Worm (Caenorhabditis elegans) whole organism, late embryonic: ENCODE measurements around the gene zipt-7.1.
A peak's percentile ranks its signal among the peaks of the same experiment; 100 is the strongest.

Experiments
- F13H6.1 ChIP-seq: sonication (generic microtip); optimal IDR thresholded peaks from 2 replicates; lab custom pipeline; 2016; ENCODE audit warnings: missing genetic modification characterization, missing compliant biosample characterization
- K02D7.2 ChIP-seq: sonication (generic microtip); optimal IDR thresholded peaks from 2 replicates; lab custom pipeline; 2017; ENCODE audit warnings: mild to moderate bottlenecking, missing genetic modification characterization, missing compliant biosample characterization
- T23F11.4 ChIP-seq: fragments of 200-800 bp; sonication (Bioruptor generic); optimal IDR thresholded peaks from 2 replicates; lab custom pipeline; 2018; ENCODE audit warnings: mild to moderate bottlenecking, missing genetic modification characterization, missing compliant biosample characterization
- Y22D7AL.16 ChIP-seq: sonication (generic microtip); optimal IDR thresholded peaks from 2 replicates; lab custom pipeline; 2016; ENCODE audit warnings: missing genetic modification characterization, missing compliant biosample characterization
- ahr-1 ChIP-seq: sonication (generic microtip); optimal IDR thresholded peaks from 2 replicates; lab custom pipeline; 2016; ENCODE audit warnings: missing genetic modification characterization, missing compliant biosample characterization
- ama-1 ChIP-seq: fragments of 150-350 bp; optimal IDR thresholded peaks from 2 replicates; lab custom pipeline; 2014
- ceh-14 ChIP-seq: sonication (generic microtip); optimal IDR thresholded peaks from 2 replicates; lab custom pipeline; 2016; ENCODE audit warnings: missing genotype, missing genetic modification characterization, missing compliant biosample characterization
- ceh-18 ChIP-seq: sonication (generic microtip); optimal IDR thresholded peaks from 2 replicates; lab custom pipeline; 2016; ENCODE audit warnings: missing genetic modification characterization, missing compliant biosample characterization
- ceh-19 ChIP-seq: fragments of 200-800 bp; sonication (Bioruptor generic); optimal IDR thresholded peaks from 2 replicates; lab custom pipeline; 2018; ENCODE audit warnings: mild to moderate bottlenecking, missing genetic modification characterization, missing compliant biosample characterization
- ceh-22 ChIP-seq: sonication (generic microtip); optimal IDR thresholded peaks from 2 replicates; lab custom pipeline; 2017; ENCODE audit warnings: missing biosample characterization, missing genetic modification characterization
- ceh-24 ChIP-seq: sonication (generic microtip); optimal IDR thresholded peaks from 2 replicates; lab custom pipeline; 2016; ENCODE audit warnings: mild to moderate bottlenecking, missing genetic modification characterization, missing compliant biosample characterization
- ceh-31 ChIP-seq: sonication (generic microtip); optimal IDR thresholded peaks from 2 replicates; lab custom pipeline; 2016; ENCODE audit warnings: missing genetic modification characterization, missing compliant biosample characterization
- ceh-45 ChIP-seq: fragments of 200-800 bp; sonication (Bioruptor generic); IDR thresholded peaks from 2 replicates; pipeline ENCODE4 v1.3.6; 2022; ENCODE audit warnings: missing genetic modification reagents, missing genetic modification characterization, missing compliant biosample characterization
- ceh-6 ChIP-seq: fragments of 200-800 bp; sonication (Bioruptor generic); optimal IDR thresholded peaks from 2 replicates; lab custom pipeline; 2018; ENCODE audit warnings: mild to moderate bottlenecking, missing genetic modification characterization, missing compliant biosample characterization
- ceh-9 ChIP-seq: sonication (generic microtip); optimal IDR thresholded peaks from 2 replicates; lab custom pipeline; 2016; ENCODE audit warnings: mild to moderate bottlenecking, missing genetic modification characterization, inconsistent platforms, missing compliant biosample characterization
- dmd-4 ChIP-seq: sonication (generic microtip); optimal IDR thresholded peaks from 2 replicates; lab custom pipeline; 2016; ENCODE audit warnings: borderline replicate concordance, missing genetic modification characterization, missing compliant biosample characterization
- elt-4 ChIP-seq: sonication (generic microtip); optimal IDR thresholded peaks from 2 replicates; lab custom pipeline; 2016; ENCODE audit warnings: missing genetic modification characterization, missing compliant biosample characterization
- ets-4 ChIP-seq: sonication (generic microtip); optimal IDR thresholded peaks from 2 replicates; lab custom pipeline; 2016; ENCODE audit warnings: missing genetic modification characterization, missing compliant biosample characterization
- fax-1 ChIP-seq: sonication (generic microtip); optimal IDR thresholded peaks from 2 replicates; lab custom pipeline; 2016; ENCODE audit warnings: missing genotype, missing genetic modification characterization, missing compliant biosample characterization
- fkh-6 ChIP-seq: sonication (generic microtip); optimal IDR thresholded peaks from 2 replicates; lab custom pipeline; 2016; ENCODE audit warnings: missing genetic modification characterization, missing compliant biosample characterization
- gmeb-2 ChIP-seq: sonication (generic microtip); optimal IDR thresholded peaks from 2 replicates; lab custom pipeline; 2016; ENCODE audit warnings: missing genetic modification characterization, inconsistent platforms, missing compliant biosample characterization
- hlh-30 ChIP-seq: sonication (generic microtip); optimal IDR thresholded peaks from 2 replicates; lab custom pipeline; 2017; ENCODE audit warnings: antibody characterized with exemption, missing genetic modification characterization, missing compliant biosample characterization; ENCODE audit not compliant: insufficient read depth
- hlh-6 ChIP-seq: sonication (generic microtip); optimal IDR thresholded peaks from 2 replicates; lab custom pipeline; 2016; ENCODE audit warnings: missing genotype, missing genetic modification characterization, missing compliant biosample characterization
- lim-6 ChIP-seq: sonication (generic microtip); optimal IDR thresholded peaks from 2 replicates; lab custom pipeline; 2016; ENCODE audit warnings: missing genetic modification characterization, missing compliant biosample characterization
- lin-11 ChIP-seq: fragments of 200-800 bp; sonication (Bioruptor generic); optimal IDR thresholded peaks from 2 replicates; lab custom pipeline; 2018; ENCODE audit warnings: mild to moderate bottlenecking, missing genetic modification characterization, missing compliant biosample characterization
- madf-2 ChIP-seq: sonication (generic microtip); optimal IDR thresholded peaks from 2 replicates; lab custom pipeline; 2017; ENCODE audit warnings: missing genetic modification characterization, missing compliant biosample characterization
- nhr-11 ChIP-seq: fragments of 150-350 bp; optimal IDR thresholded peaks from 2 replicates; lab custom pipeline; 2014; ENCODE audit warnings: missing biosample characterization, missing genetic modification characterization
- odd-2 ChIP-seq: sonication (generic microtip); optimal IDR thresholded peaks from 2 replicates; lab custom pipeline; 2017; ENCODE audit warnings: antibody characterized with exemption, mild to moderate bottlenecking, missing genetic modification characterization, missing compliant biosample characterization
- pat-9 ChIP-seq: fragments of 200-800 bp; sonication (Bioruptor generic); optimal IDR thresholded peaks from 2 replicates; lab custom pipeline; 2018; ENCODE audit warnings: mild to moderate bottlenecking, missing genetic modification characterization, moderate library complexity, missing compliant biosample characterization
- pax-1 ChIP-seq: fragments of 150-350 bp; optimal IDR thresholded peaks from 2 replicates; lab custom pipeline; 2014; ENCODE audit warnings: missing biosample characterization, missing genetic modification characterization
- pha-2 ChIP-seq: sonication (generic microtip); optimal IDR thresholded peaks from 2 replicates; lab custom pipeline; 2017; ENCODE audit warnings: mild to moderate bottlenecking, missing genetic modification characterization, missing compliant biosample characterization
- pha-4 ChIP-seq: fragments of 150-350 bp; optimal IDR thresholded peaks from 2 replicates; lab custom pipeline; 2018; ENCODE audit warnings: missing biosample characterization, missing genetic modification reagents, missing genetic modification characterization
- pros-1 ChIP-seq: fragments of 150-350 bp; optimal IDR thresholded peaks from 2 replicates; lab custom pipeline; 2014; ENCODE audit warnings: missing biosample characterization, missing genetic modification reagents, missing genetic modification characterization
- sox-2 ChIP-seq: fragments of 200-800 bp; sonication (Bioruptor generic); IDR thresholded peaks from 2 replicates; pipeline ENCODE4 v1.3.6; 2022; ENCODE audit warnings: missing genetic modification reagents, missing genetic modification characterization, missing compliant biosample characterization
- sox-4 ChIP-seq: sonication (generic microtip); optimal IDR thresholded peaks from 2 replicates; lab custom pipeline; 2017; ENCODE audit warnings: mild to moderate bottlenecking, missing genetic modification characterization, inconsistent platforms, missing compliant biosample characterization
- tbx-7 ChIP-seq: sonication (generic microtip); optimal IDR thresholded peaks from 2 replicates; lab custom pipeline; 2016; ENCODE audit warnings: missing genotype, missing genetic modification characterization, missing compliant biosample characterization
- unc-42 ChIP-seq: sonication (generic microtip); optimal IDR thresholded peaks from 2 replicates; lab custom pipeline; 2016; ENCODE audit warnings: missing genotype, missing genetic modification characterization, missing compliant biosample characterization
- unc-55 ChIP-seq: sonication (generic microtip); optimal IDR thresholded peaks from 2 replicates; lab custom pipeline; 2017; ENCODE audit warnings: missing biosample characterization, missing genetic modification reagents, missing genetic modification characterization
- zip-5 ChIP-seq: sonication (generic microtip); optimal IDR thresholded peaks from 2 replicates; lab custom pipeline; 2016; ENCODE audit warnings: missing genetic modification characterization, missing compliant biosample characterization
- ztf-16 ChIP-seq: sonication (generic microtip); optimal IDR thresholded peaks from 2 replicates; lab custom pipeline; 2017; ENCODE audit warnings: missing genetic modification characterization, missing compliant biosample characterization

Gene zipt-7.1

ce11 chrIV:17268628-17269027 is 19.3 kb downstream of the zipt-7.1 start (continued):
- no peak for TF ChIP-seq odd-2 (tag; lab: Kevin White, UChicago)
- no peak for TF ChIP-seq hlh-30 (tag; lab: Kevin White, UChicago)
- no peak for TF ChIP-seq sox-2 (GFP tag; lab: Robert Waterston, UW)
- TF ChIP-seq madf-2 (tag; lab: Kevin White, UChicago): no peak
- TF ChIP-seq dmd-4 (tag; lab: Kevin White, UChicago): no peak
- TF ChIP-seq Y22D7AL.16 (tag; lab: Kevin White, UChicago): no peak
- no peak for TF ChIP-seq ceh-45 (GFP tag; lab: Robert Waterston, UW)
- peak; percentile 44 for TF ChIP-seq ceh-18
- no peak for TF ChIP-seq K02D7.2 (tag; lab: Kevin White, UChicago)
- no peak for TF ChIP-seq hlh-6 (tag; lab: Kevin White, UChicago)
- peak; percentile 74 for TF ChIP-seq fkh-6 (tag; lab: Kevin White, UChicago)
- TF ChIP-seq unc-55 (GFP tag; lab: Kevin White, UChicago): peak; percentile 84
- TF ChIP-seq ceh-14: peak; percentile 48
- no peak for TF ChIP-seq nhr-11 (tag; lab: Kevin White, UChicago)
- TF ChIP-seq pha-4: no peak

ce11 chrIV:17268069-17268468 is 19.9 kb downstream of the zipt-7.1 start:
- TF ChIP-seq pat-9 (no peak), sox-4 (no peak), gmeb-2 (tag; lab: Kevin White, UChicago) (no peak), ets-4 (tag; lab: Kevin White, UChicago) (no peak), F13H6.1 (tag; lab: Kevin White, UChicago) (no peak), pax-1 (tag; lab: Kevin White, UChicago) (no peak), odd-2 (tag; lab: Kevin White, UChicago) (no peak), lim-6 (tag; lab: Kevin White, UChicago) (no peak), ceh-18 (no peak), T23F11.4 (no peak), sox-2 (GFP tag; lab: Robert Waterston, UW) (no peak), ceh-24 (tag; lab: Kevin White, UChicago) (no peak), ama-1 (lab: Kevin White, UChicago) (no peak), K02D7.2 (tag; lab: Kevin White, UChicago) (no peak), pros-1 (no peak), ceh-31 (tag; lab: Kevin White, UChicago) (no peak)

- TF ChIP-seq odd-2 (tag; lab: Kevin White, UChicago) (no peak), T23F11.4 (no peak), pat-9 (no peak), unc-42 (tag; lab: Kevin White, UChicago) (peak; percentile 8)
Measured at ce11 chrIV:17267304-17267891, 20.5 kb downstream of the zipt-7.1 start.

- TF ChIP-seq pha-4 (no peak), odd-2 (tag; lab: Kevin White, UChicago) (no peak), ztf-16 (no peak), ceh-9 (no peak), elt-4 (tag; lab: Kevin White, UChicago) (no peak), sox-4 (no peak), ceh-6 (no peak), fax-1 (tag; lab: Kevin White, UChicago) (no peak), pros-1 (no peak), hlh-6 (tag; lab: Kevin White, UChicago) (no peak), lin-11 (tag; lab: Kevin White, UChicago) (no peak), zip-5 (no peak), ceh-14 (no peak), Y22D7AL.16 (tag; lab: Kevin White, UChicago) (no peak), ceh-24 (tag; lab: Kevin White, UChicago) (no peak), ceh-22 (tag; lab: Kevin White, UChicago) (no peak), tbx-7 (tag; lab: Kevin White, UChicago) (no peak), pha-2 (tag; lab: Kevin White, UChicago) (no peak), ahr-1 (tag; lab: Kevin White, UChicago) (no peak), ceh-19 (GFP tag; lab: Kevin White, UChicago) (no peak)
Measured at ce11 chrIV:17265716-17266115, 22.2 kb downstream of the zipt-7.1 start.
